Worm (Caenorhabditis elegans) whole organism, midembryonic: ENCODE measurements around the gene EEED8.12.

Source experiments
- T22C8.4 ChIP-seq: fragments of 200-800 bp; sonication (Bioruptor generic); IDR thresholded peaks from 2 replicates; pipeline ENCODE4 v1.3.6; 2022; ENCODE audit warnings: missing genetic modification characterization, missing compliant biosample characterization
- cog-1 ChIP-seq: sonication (generic microtip); optimal IDR thresholded peaks from 2 replicates; lab custom pipeline; 2016; ENCODE audit warnings: missing genetic modification characterization, missing compliant biosample characterization
- flt-1 ChIP-seq: fragments of 200-800 bp; sonication (Bioruptor generic); IDR thresholded peaks from 2 replicates; pipeline ENCODE4 v1.3.6; 2022; ENCODE audit warnings: missing genetic modification characterization, missing compliant biosample characterization
- klf-2 ChIP-seq: fragments of 200-800 bp; sonication (Bioruptor generic); conservative IDR thresholded peaks from 2 replicates; pipeline ENCODE4 v1.3.6; 2022; ENCODE audit warnings: missing genetic modification reagents, missing genetic modification characterization, missing compliant biosample characterization
- med-1 ChIP-seq: sonication (generic microtip); optimal IDR thresholded peaks from 2 replicates; lab custom pipeline; 2017; ENCODE audit warnings: missing genetic modification characterization, mild to moderate bottlenecking, missing compliant biosample characterization, antibody characterized with exemption, missing genetic modification reagents; ENCODE audit not compliant: insufficient read depth
- ref-1 ChIP-seq: fragments of 200-800 bp; sonication (Bioruptor generic); conservative IDR thresholded peaks from 2 replicates; pipeline ENCODE4 v1.3.6; 2022; ENCODE audit warnings: missing genetic modification reagents, missing genetic modification characterization, missing compliant biosample characterization
- tab-1 ChIP-seq: fragments of 200-800 bp; sonication (Bioruptor generic); IDR thresholded peaks from 2 replicates; pipeline ENCODE4 v1.3.6; 2022; ENCODE audit warnings: missing genetic modification characterization, missing compliant biosample characterization
- ztf-23 ChIP-seq: fragments of 200-800 bp; sonication (Bioruptor generic); IDR thresholded peaks from 2 replicates; pipeline ENCODE4 v1.3.6; 2022; ENCODE audit warnings: missing genetic modification reagents, missing genetic modification characterization, missing compliant biosample characterization
- ztf-29 ChIP-seq: fragments of 200-800 bp; sonication (Bioruptor generic); IDR thresholded peaks from 2 replicates; pipeline ENCODE4 v1.3.6; 2022; ENCODE audit warnings: missing genetic modification reagents, missing genetic modification characterization, missing compliant biosample characterization

DNA sequence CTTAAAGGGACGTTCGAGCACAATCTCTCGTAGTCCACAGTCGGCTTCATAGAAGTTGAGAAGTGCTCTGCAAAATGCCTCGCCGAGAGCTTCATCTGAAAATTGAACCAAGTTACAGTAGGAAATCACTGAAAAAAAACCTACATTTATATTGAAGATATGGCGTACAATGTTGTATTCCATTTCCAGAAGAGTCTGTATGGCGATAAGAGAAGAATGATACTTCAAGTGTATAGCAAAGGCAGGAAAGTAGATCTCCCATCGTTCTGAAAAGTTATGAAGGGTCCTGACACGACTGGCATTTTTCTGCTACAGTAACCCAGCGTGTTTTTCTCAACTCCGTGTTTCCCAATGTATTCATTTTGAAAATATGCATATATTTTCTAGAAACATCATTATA, 24.5 kb downstream of the EEED8.12 start:
- TF ChIP-seq T22C8.4 (GFP tag; lab: Robert Waterston, UW) (no peak), ref-1 (GFP tag; lab: Robert Waterston, UW) (no peak), cog-1 (tag; lab: Kevin White, UChicago) (no peak), flt-1 (GFP tag; lab: Robert Waterston, UW) (no peak), tab-1 (GFP tag; lab: Robert Waterston, UW) (no peak), ztf-23 (GFP tag; lab: Robert Waterston, UW) (no peak), ztf-29 (GFP tag; lab: Robert Waterston, UW) (no peak), klf-2 (no peak), med-1 (GFP tag; lab: Kevin White, UChicago) (no peak)
